Fruit fly (Drosophila melanogaster): ENCODE measurements around the gene Ect3.
A peak's percentile ranks its signal among the peaks of the same experiment; 100 is the strongest.

Ect3 gene

DNA sequence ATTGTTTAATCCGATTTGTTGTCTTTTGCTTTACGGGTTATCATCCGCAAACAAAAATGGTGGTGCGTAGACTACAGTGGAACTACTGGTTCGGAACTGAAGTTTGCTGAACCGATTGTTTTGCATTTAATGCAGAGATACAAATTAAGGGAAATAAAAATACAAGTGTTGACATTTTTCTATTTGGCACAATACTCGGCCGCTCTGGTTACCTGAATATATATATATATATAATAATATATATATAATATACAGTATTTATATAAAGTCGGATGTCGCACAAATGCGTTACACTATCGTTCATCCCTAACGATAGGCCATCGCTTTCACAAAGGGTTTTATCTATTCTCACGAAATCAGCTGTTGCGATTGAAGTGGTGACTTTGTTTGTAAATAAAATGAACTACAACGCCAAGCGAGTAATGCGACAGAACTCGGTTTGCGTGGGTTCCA is 17.8 kb downstream of the Ect3 start, which contains the start of the genes DCAF12 and Spt3 (continued):
- TF ChIP-seq fkh (GFP tag; optimal IDR thresholded peaks at IDR 0.05) (peak; percentile 93), Hr39 (GFP tag; optimal IDR thresholded peaks at IDR 0.05) (no peak), Ets96B (tag; optimal IDR thresholded peaks at IDR 0.05) (peak; percentile 49), Met (GFP tag; optimal IDR thresholded peaks at IDR 0.05) (no peak), Sox14 (GFP tag; optimal IDR thresholded peaks at IDR 0.05) (no peak), CG8632 (GFP tag; optimal IDR thresholded peaks at IDR 0.05) (no peak), CG8319 (GFP tag; optimal IDR thresholded peaks at IDR 0.05) (peak; percentile 18), vri (GFP tag; optimal IDR thresholded peaks at IDR 0.05) (no peak), eg (GFP tag; IDR thresholded peaks at IDR 0.05) (no peak), CG11902 (GFP tag; optimal IDR thresholded peaks at IDR 0.05) (no peak), CG34406 (GFP tag; optimal IDR thresholded peaks at IDR 0.05) (peak; percentile 62), spab (GFP tag; optimal IDR thresholded peaks at IDR 0.05) (no peak), achi (GFP tag; optimal IDR thresholded peaks at IDR 0.05) (peak; percentile 55), dac (GFP tag; optimal IDR thresholded peaks at IDR 0.05) (no peak), cyc (GFP tag; optimal IDR thresholded peaks at IDR 0.05) (no peak)

- TF ChIP-seq CG4318 (GFP tag; optimal IDR thresholded peaks at IDR 0.05), result no peak
- TF ChIP-seq CG34406 (GFP tag; optimal IDR thresholded peaks at IDR 0.05), result no peak
- TF ChIP-seq topi (GFP tag; optimal IDR thresholded peaks at IDR 0.05), result no peak
- no peak for TF ChIP-seq Hr4 (GFP tag; optimal IDR thresholded peaks at IDR 0.05)
- TF ChIP-seq CG8319 (GFP tag; optimal IDR thresholded peaks at IDR 0.05), result no peak
- TF ChIP-seq achi (GFP tag; optimal IDR thresholded peaks at IDR 0.05), result no peak
These were observed 21.9 kb downstream of the Ect3 start for dm6 chr3R:12020987-12021386.

DNA sequence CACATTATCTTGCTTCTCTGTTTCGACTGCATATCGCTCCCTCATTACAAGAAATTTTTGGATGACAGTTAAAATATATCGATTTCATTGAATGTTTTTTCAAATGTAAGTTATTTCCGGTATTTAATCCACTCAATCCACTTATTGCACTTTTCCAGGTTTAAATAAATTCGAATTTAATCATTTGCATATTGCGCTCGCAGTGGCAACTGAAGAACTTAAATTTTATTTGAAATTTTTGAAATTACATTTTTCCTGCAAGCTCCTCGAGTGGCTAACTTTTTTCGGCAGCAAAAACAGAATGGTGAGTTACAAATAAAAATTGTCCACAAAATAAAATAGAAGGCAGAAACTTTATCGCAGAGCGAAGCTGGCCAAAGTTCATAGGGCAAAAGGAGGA is 32.6 kb downstream of the Ect3 start, which contains the start of the genes CG31358, CG42504 and CG42505:
TSS of gene CG31358 (minus strand) at position 101 of the 400 bp plus-strand sequence.
TSS of gene CG42504 (minus strand) at position 101 of the 400 bp plus-strand sequence.
TSS of gene CG42505 (minus strand) at position 101 of the 400 bp plus-strand sequence.
- TF ChIP-seq Lpt (GFP tag; optimal IDR thresholded peaks at IDR 0.05) (no peak), achi (GFP tag; optimal IDR thresholded peaks at IDR 0.05) (no peak), pdm3 (GFP tag; optimal IDR thresholded peaks at IDR 0.05) (no peak), Sox14 (GFP tag; optimal IDR thresholded peaks at IDR 0.05) (no peak), Sox102F (GFP tag; optimal IDR thresholded peaks at IDR 0.05) (no peak), dsx (GFP tag; optimal IDR thresholded peaks at IDR 0.05; ENCODE audit: poor library complexity, severe bottlenecking) (no peak), CG32006 (GFP tag; optimal IDR thresholded peaks at IDR 0.05) (no peak), eg (GFP tag; IDR thresholded peaks at IDR 0.05) (no peak), fkh (GFP tag; optimal IDR thresholded peaks at IDR 0.05) (no peak), svp (GFP tag) (no peak), dac (GFP tag; optimal IDR thresholded peaks at IDR 0.05) (no peak), CG6163 (GFP tag; IDR thresholded peaks at IDR 0.05) (no peak), CG8119 (GFP tag; IDR thresholded peaks at IDR 0.05) (no peak), OdsH (GFP tag; optimal IDR thresholded peaks at IDR 0.05) (no peak), CG11294 (GFP tag; IDR thresholded peaks at IDR 0.05) (no peak), lz (GFP tag; optimal IDR thresholded peaks at IDR 0.05) (no peak), net (GFP tag; optimal IDR thresholded peaks at IDR 0.05) (no peak), CG9139 (GFP tag; optimal IDR thresholded peaks at IDR 0.05) (no peak)

dm6 chr3R:12032842-12033241 is 33.8 kb downstream of the Ect3 start, which contains the start of gene ssp5:
Gene ssp5, plus strand, starts transcription at chr3R:12033142.
- TF ChIP-seq svp (GFP tag), result peak; percentile 46
- TF ChIP-seq Hr38 (GFP tag; optimal IDR thresholded peaks at IDR 0.05), result no peak

DNA sequence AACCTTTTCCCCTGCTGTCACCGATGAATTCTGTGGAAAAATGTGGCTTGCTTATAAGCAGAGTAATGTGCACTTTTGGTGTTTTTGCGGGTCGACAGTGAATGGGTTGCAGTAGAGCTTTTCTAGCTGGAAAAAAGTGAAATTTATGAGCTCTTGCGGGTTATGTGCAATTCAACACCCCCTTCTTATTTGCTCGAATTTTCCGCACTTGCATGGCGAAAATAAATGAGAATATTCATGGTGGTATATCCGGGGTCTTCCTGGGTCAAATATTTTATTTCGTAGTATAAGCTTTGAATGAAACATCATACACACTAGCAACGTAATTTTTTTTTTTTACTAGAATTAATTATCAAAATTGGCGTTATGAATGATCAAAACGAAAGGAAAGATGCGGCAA is 41.1 kb downstream of the Ect3 start, which contains the start of gene CG14736:
TSS of gene CG14736 (plus strand) at position 301 of the 400 bp plus-strand sequence.
- no peak for TF ChIP-seq spab (GFP tag; optimal IDR thresholded peaks at IDR 0.05)
- TF ChIP-seq Smox (GFP tag; optimal IDR thresholded peaks at IDR 0.05), result no peak
- no peak for TF ChIP-seq fd85E (GFP tag; optimal IDR thresholded peaks at IDR 0.05)
- TF ChIP-seq ss (GFP tag; optimal IDR thresholded peaks at IDR 0.05), result no peak
- TF ChIP-seq topi (GFP tag; optimal IDR thresholded peaks at IDR 0.05), result no peak
- no peak for TF ChIP-seq Met (GFP tag; optimal IDR thresholded peaks at IDR 0.05)
- TF ChIP-seq Sox102F (GFP tag; optimal IDR thresholded peaks at IDR 0.05), result no peak
- TF ChIP-seq CG3032 (tag; optimal IDR thresholded peaks at IDR 0.05), result no peak
- TF ChIP-seq CG8632 (GFP tag; optimal IDR thresholded peaks at IDR 0.05), result no peak
- no peak for TF ChIP-seq CG11294 (GFP tag; IDR thresholded peaks at IDR 0.05)
- no peak for TF ChIP-seq Eip75B (GFP tag; optimal IDR thresholded peaks at IDR 0.05)
- TF ChIP-seq Hr38 (GFP tag; optimal IDR thresholded peaks at IDR 0.05), result no peak
- no peak for TF ChIP-seq CG8319 (GFP tag; optimal IDR thresholded peaks at IDR 0.05)
- TF ChIP-seq CG6792 (GFP tag; optimal IDR thresholded peaks at IDR 0.05), result no peak
- TF ChIP-seq CG11762 (GFP tag; optimal IDR thresholded peaks at IDR 0.05; ENCODE audit: insufficient read depth), result no peak
- TF ChIP-seq CG4318 (GFP tag; optimal IDR thresholded peaks at IDR 0.05), result no peak
- no peak for TF ChIP-seq Sox15 (GFP tag; optimal IDR thresholded peaks at IDR 0.05)
- no peak for TF ChIP-seq CG10631 (GFP tag; optimal IDR thresholded peaks at IDR 0.05)
- TF ChIP-seq Eip93F (GFP tag; optimal IDR thresholded peaks at IDR 0.05), result no peak

Data from whole organism, prepupa.